Worm (Caenorhabditis elegans) whole organism, L2 larva: ENCODE data around the gene poml-1.

Experiments
- C34F6.9 ChIP-seq: fragments of 150-350 bp; optimal IDR thresholded peaks from 2 replicates; lab custom pipeline; 2014; ENCODE audit warnings: missing biosample characterization, missing genetic modification characterization
- F13H6.1 ChIP-seq: sonication (generic microtip); optimal IDR thresholded peaks from 2 replicates; lab custom pipeline; 2016; ENCODE audit warnings: missing genetic modification characterization, missing compliant biosample characterization
- R02D3.7 ChIP-seq: fragments of 150-350 bp; optimal IDR thresholded peaks from 2 replicates; lab custom pipeline; 2014; ENCODE audit warnings: missing biosample characterization, missing genetic modification characterization
- Y55F3AM.14 ChIP-seq: fragments of 200-800 bp; sonication (Bioruptor generic); optimal IDR thresholded peaks from 2 replicates; lab custom pipeline; 2018; ENCODE audit warnings: mild to moderate bottlenecking, missing genetic modification characterization, missing compliant biosample characterization
- ZK546.5 ChIP-seq: sonication (generic microtip); optimal IDR thresholded peaks from 2 replicates; lab custom pipeline; 2017; ENCODE audit warnings: missing biosample characterization, missing genetic modification characterization
- alr-1 ChIP-seq: fragments of 150-350 bp; optimal IDR thresholded peaks from 2 replicates; lab custom pipeline; 2014; ENCODE audit warnings: missing biosample characterization, missing genetic modification characterization
- aly-2 ChIP-seq: fragments of 150-350 bp; optimal IDR thresholded peaks from 2 replicates; lab custom pipeline; 2014; ENCODE audit warnings: missing biosample characterization, missing genetic modification characterization
- ama-1 ChIP-seq: fragments of 150-350 bp; optimal IDR thresholded peaks from 2 replicates; lab custom pipeline; 2018; ENCODE audit warnings: inconsistent platforms
- blmp-1 ChIP-seq: sonication (generic microtip); optimal IDR thresholded peaks from 2 replicates; lab custom pipeline; 2017; ENCODE audit warnings: missing genetic modification characterization, mild to moderate bottlenecking, missing compliant biosample characterization, antibody characterized with exemption, moderate library complexity; ENCODE audit not compliant: insufficient read depth
- ceh-16 ChIP-seq: fragments of 150-350 bp; optimal IDR thresholded peaks from 2 replicates; lab custom pipeline; 2014; ENCODE audit warnings: missing biosample characterization, missing genetic modification characterization
- ceh-82 ChIP-seq: fragments of 150-350 bp; optimal IDR thresholded peaks from 2 replicates; lab custom pipeline; 2014; ENCODE audit warnings: missing biosample characterization, missing genetic modification characterization
- crh-2 ChIP-seq: sonication (generic microtip); optimal IDR thresholded peaks from 2 replicates; lab custom pipeline; 2017; ENCODE audit warnings: missing biosample characterization, missing genetic modification characterization
- dmd-4 ChIP-seq: sonication (generic microtip); optimal IDR thresholded peaks from 2 replicates; lab custom pipeline; 2017; ENCODE audit warnings: missing biosample characterization, missing genetic modification characterization
- egl-27 ChIP-seq: sonication (generic microtip); optimal IDR thresholded peaks from 3 replicates; lab custom pipeline; 2017; ENCODE audit warnings: missing biosample characterization, missing genetic modification reagents, missing genetic modification characterization
- elt-1 ChIP-seq: fragments of 150-350 bp; optimal IDR thresholded peaks from 2 replicates; lab custom pipeline; 2014; ENCODE audit warnings: missing biosample characterization, missing genetic modification characterization
- elt-3 ChIP-seq: sonication (generic microtip); optimal IDR thresholded peaks from 2 replicates; lab custom pipeline; 2017; ENCODE audit warnings: missing biosample characterization, missing genetic modification characterization
- fos-1 ChIP-seq: fragments of 150-350 bp; optimal IDR thresholded peaks from 2 replicates; lab custom pipeline; 2014; ENCODE audit warnings: missing biosample characterization, missing genetic modification characterization
- gmeb-1 ChIP-seq: fragments of 150-350 bp; optimal IDR thresholded peaks from 2 replicates; lab custom pipeline; 2014; ENCODE audit warnings: missing biosample characterization, missing genetic modification characterization
- lin-11 ChIP-seq: fragments of 150-350 bp; sonication (generic microtip); optimal IDR thresholded peaks from 2 replicates; lab custom pipeline; 2014; ENCODE audit warnings: missing biosample characterization, missing genetic modification characterization, inconsistent platforms, mixed read lengths
- lin-13 ChIP-seq: fragments of 150-350 bp; optimal IDR thresholded peaks from 2 replicates; lab custom pipeline; 2014; ENCODE audit warnings: missing biosample characterization, missing genetic modification reagents, missing genetic modification characterization
- lin-39 ChIP-seq: fragments of 150-350 bp; optimal IDR thresholded peaks from 2 replicates; lab custom pipeline; 2014; ENCODE audit warnings: missing biosample characterization, missing genetic modification reagents, missing genetic modification characterization
- lsy-2 ChIP-seq, 2 experiments: fragments of 150-350 bp in 1 of 2; sonication (generic microtip) in 1 of 2; optimal IDR thresholded peaks; 2 replicates each; lab custom pipeline; 2014 to 2017; ENCODE audit warnings: missing biosample characterization in 2 of 2, missing genetic modification characterization in 2 of 2
- mab-5 ChIP-seq: fragments of 150-350 bp; optimal IDR thresholded peaks from 2 replicates; lab custom pipeline; 2014; ENCODE audit warnings: missing biosample characterization, missing genetic modification characterization
- mbf-1 ChIP-seq: sonication (generic microtip); optimal IDR thresholded peaks from 2 replicates; lab custom pipeline; 2017; ENCODE audit warnings: missing biosample characterization, missing genetic modification characterization
- mdl-1 ChIP-seq, 2 experiments: fragments of 150-350 bp in 1 of 2; sonication (generic microtip) in 1 of 2; optimal IDR thresholded peaks; 2 replicates each; lab custom pipeline; 2017; ENCODE audit warnings: missing biosample characterization in 2 of 2, missing genetic modification characterization in 2 of 2
- nhr-10 ChIP-seq: sonication (generic microtip); optimal IDR thresholded peaks from 2 replicates; lab custom pipeline; 2017; ENCODE audit warnings: missing biosample characterization, missing genetic modification characterization
- nhr-11 ChIP-seq: fragments of 150-350 bp; optimal IDR thresholded peaks from 2 replicates; lab custom pipeline; 2014; ENCODE audit warnings: missing biosample characterization, missing genetic modification characterization
- nhr-12 ChIP-seq: fragments of 150-350 bp; optimal IDR thresholded peaks from 2 replicates; lab custom pipeline; 2014; ENCODE audit warnings: missing biosample characterization, missing genetic modification characterization
- nhr-129 ChIP-seq: fragments of 150-350 bp; optimal IDR thresholded peaks from 2 replicates; lab custom pipeline; 2014; ENCODE audit warnings: missing biosample characterization, missing genetic modification characterization
- nhr-21 ChIP-seq: fragments of 150-350 bp; optimal IDR thresholded peaks from 2 replicates; lab custom pipeline; 2014; ENCODE audit warnings: missing biosample characterization, missing genetic modification characterization
- nhr-23 ChIP-seq: fragments of 150-350 bp; optimal IDR thresholded peaks from 2 replicates; lab custom pipeline; 2014; ENCODE audit warnings: missing biosample characterization, missing genetic modification reagents, missing genetic modification characterization
- nhr-237 ChIP-seq: fragments of 150-350 bp; optimal IDR thresholded peaks from 2 replicates; lab custom pipeline; 2014; ENCODE audit warnings: missing biosample characterization, missing genetic modification characterization
- nhr-25 ChIP-seq: fragments of 150-350 bp; sonication (generic microtip); optimal IDR thresholded peaks from 3 replicates; lab custom pipeline; 2014; ENCODE audit warnings: missing biosample characterization, missing genetic modification characterization
- nhr-6 ChIP-seq: fragments of 150-350 bp; optimal IDR thresholded peaks from 2 replicates; lab custom pipeline; 2014; ENCODE audit warnings: missing biosample characterization, missing genetic modification characterization
- nhr-77 ChIP-seq: fragments of 150-350 bp; optimal IDR thresholded peaks from 2 replicates; lab custom pipeline; 2014; ENCODE audit warnings: missing biosample characterization, missing genetic modification characterization
- peb-1 ChIP-seq: fragments of 150-350 bp; optimal IDR thresholded peaks from 2 replicates; lab custom pipeline; 2014; ENCODE audit warnings: missing biosample characterization, missing genetic modification characterization
- sem-4 ChIP-seq: fragments of 150-350 bp; optimal IDR thresholded peaks from 2 replicates; lab custom pipeline; 2014; ENCODE audit warnings: missing biosample characterization, missing genetic modification reagents, missing genetic modification characterization
- skn-1 ChIP-seq: sonication (generic microtip); optimal IDR thresholded peaks from 2 replicates; lab custom pipeline; 2017; ENCODE audit warnings: missing biosample characterization, missing genetic modification characterization
- sma-3 ChIP-seq: sonication (generic microtip); optimal IDR thresholded peaks from 2 replicates; lab custom pipeline; 2016; ENCODE audit warnings: missing genetic modification reagents, missing genetic modification characterization, missing compliant biosample characterization
- sma-9 ChIP-seq, 2 experiments: fragments of 150-350 bp in 1 of 2; sonication (generic microtip) in 1 of 2; optimal IDR thresholded peaks; 2 replicates each; lab custom pipeline; 2014 to 2016; ENCODE audit warnings: missing genetic modification characterization in 2 of 2, mild to moderate bottlenecking in 1 of 2, missing biosample characterization in 1 of 2, missing compliant biosample characterization in 1 of 2, missing genetic modification reagents in 1 of 2, moderate library complexity in 1 of 2
- snpc-4 ChIP-seq: fragments of 150-350 bp; optimal IDR thresholded peaks from 2 replicates; lab custom pipeline; 2014; ENCODE audit warnings: missing biosample characterization, missing genetic modification characterization
- unc-39 ChIP-seq: fragments of 150-350 bp; optimal IDR thresholded peaks from 2 replicates; lab custom pipeline; 2014; ENCODE audit warnings: missing biosample characterization, missing genetic modification characterization
- unc-55 ChIP-seq: fragments of 150-350 bp; sonication (generic microtip); optimal IDR thresholded peaks from 3 replicates; lab custom pipeline; 2014; ENCODE audit warnings: missing biosample characterization, missing genetic modification reagents, missing genetic modification characterization
- unc-62 ChIP-seq: fragments of 150-350 bp; optimal IDR thresholded peaks from 2 replicates; lab custom pipeline; 2014; ENCODE audit warnings: missing biosample characterization, missing genetic modification reagents, missing genetic modification characterization
- zag-1 ChIP-seq: fragments of 150-350 bp; optimal IDR thresholded peaks from 2 replicates; lab custom pipeline; 2014; ENCODE audit warnings: missing biosample characterization, missing genetic modification characterization
- ztf-1 ChIP-seq: fragments of 200-800 bp; sonication (Bioruptor generic); conservative IDR thresholded peaks from 2 replicates; pipeline ENCODE4 v1.3.6; 2022; ENCODE audit warnings: missing genetic modification characterization, missing compliant biosample characterization
- ztf-11 ChIP-seq: sonication (generic microtip); optimal IDR thresholded peaks from 2 replicates; lab custom pipeline; 2017; ENCODE audit warnings: missing biosample characterization, missing genetic modification characterization
- ztf-4 ChIP-seq: fragments of 150-350 bp; optimal IDR thresholded peaks from 2 replicates; lab custom pipeline; 2014; ENCODE audit warnings: missing biosample characterization, missing genetic modification characterization

Gene poml-1

DNA sequence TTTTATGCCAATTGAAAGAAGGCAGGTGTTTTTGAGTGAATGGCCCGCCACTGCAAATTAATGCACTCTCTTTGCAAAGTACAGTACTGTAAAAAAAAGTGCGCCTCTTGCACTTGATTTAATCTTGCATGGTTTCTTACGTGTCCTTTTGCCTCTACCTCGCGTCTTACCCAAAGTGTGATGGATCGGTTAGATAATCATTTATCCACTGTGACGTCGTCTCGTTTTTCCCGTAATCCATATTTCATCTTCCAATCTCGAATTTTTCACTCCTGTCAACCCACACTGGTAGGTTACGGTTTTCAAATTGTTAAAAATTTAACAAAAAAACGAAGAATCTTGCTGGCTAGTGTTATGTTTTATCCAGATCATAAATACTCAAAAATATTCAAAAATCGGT is 14.0 kb upstream of the poml-1 start:
- peak; percentile 71 for TF ChIP-seq sma-9 (GFP tag; optimal IDR thresholded peaks at IDR 0.05; lab: Kevin White, UChicago)
- no peak for TF ChIP-seq sma-9 (tag; optimal IDR thresholded peaks at IDR 0.05; lab: Kevin White, UChicago)
- TF ChIP-seq unc-55 (GFP tag; lab: Kevin White, UChicago) = no peak
- TF ChIP-seq ceh-16 = peak; percentile 57
- no peak for TF ChIP-seq ztf-4 (tag; lab: Kevin White, UChicago)
- peak; percentile 84 for TF ChIP-seq elt-1

DNA sequence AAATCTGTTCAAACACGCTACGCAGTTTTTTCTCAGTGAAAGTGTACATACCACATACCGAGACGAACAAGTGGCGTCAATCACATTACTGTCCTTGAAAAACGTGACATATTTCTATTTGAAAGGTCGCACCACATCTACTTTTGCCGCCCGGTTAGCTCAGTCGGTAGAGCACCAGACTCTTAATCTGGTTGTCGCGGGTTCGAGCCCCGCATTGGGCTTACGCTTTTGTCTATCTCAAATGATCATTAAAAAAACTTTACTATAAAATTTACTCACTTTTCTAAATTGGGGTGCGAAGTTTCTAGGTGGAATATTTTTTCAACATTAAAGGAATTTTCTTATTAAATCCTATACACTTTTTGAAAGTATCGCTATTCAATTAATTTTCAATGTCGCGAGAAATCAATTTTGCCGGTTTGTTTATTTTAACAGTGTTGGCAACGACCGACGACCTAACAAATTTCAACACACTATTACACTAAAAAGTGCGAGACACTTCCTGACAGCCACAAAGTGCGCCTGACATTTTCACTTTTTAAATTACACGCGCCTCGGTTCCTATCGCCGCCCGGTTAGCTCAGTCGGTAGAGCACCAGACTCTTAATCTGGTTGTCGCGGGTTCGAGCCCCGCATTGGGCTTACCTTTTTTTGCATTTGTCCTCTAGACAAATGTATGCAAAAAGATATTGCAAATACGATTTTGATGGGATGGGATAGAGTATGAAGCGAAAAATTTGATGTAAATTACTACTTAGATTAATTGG is 7.7 kb upstream of the poml-1 start:
- TF ChIP-seq nhr-21 (tag; lab: Kevin White, UChicago) (no peak), gmeb-1 (tag; lab: Kevin White, UChicago) (peak; percentile 26), F13H6.1 (tag; lab: Kevin White, UChicago) (peak; percentile 24), sma-9 (GFP tag; optimal IDR thresholded peaks at IDR 0.05; lab: Kevin White, UChicago) (peak; percentile 57), sma-9 (tag; optimal IDR thresholded peaks at IDR 0.05; lab: Kevin White, UChicago) (no peak), lin-13 (GFP tag; lab: Kevin White, UChicago) (peak; percentile 21), ztf-11 (tag; lab: Kevin White, UChicago) (no peak), C34F6.9 (no peak), zag-1 (tag; lab: Kevin White, UChicago) (no peak), egl-27 (tag; lab: Kevin White, UChicago) (no peak), nhr-23 (no peak), aly-2 (tag; lab: Kevin White, UChicago) (no peak), crh-2 (tag; lab: Kevin White, UChicago) (no peak), nhr-77 (tag; lab: Kevin White, UChicago) (no peak), snpc-4 (tag; lab: Kevin White, UChicago) (no peak), nhr-10 (no peak), sem-4 (tag; lab: Kevin White, UChicago) (no peak), lsy-2 (tag; optimal IDR thresholded peaks at IDR 0.05; lab: Kevin White, UChicago) (no peak), dmd-4 (tag; lab: Kevin White, UChicago) (no peak), R02D3.7 (tag; lab: Kevin White, UChicago) (no peak), lin-11 (tag; lab: Kevin White, UChicago) (no peak), ZK546.5 (tag; lab: Kevin White, UChicago) (no peak), blmp-1 (peak; percentile 33), unc-62 (GFP tag; lab: Kevin White, UChicago) (no peak), ztf-4 (tag; lab: Kevin White, UChicago) (no peak), nhr-237 (no peak), elt-3 (tag; lab: Kevin White, UChicago) (no peak), mbf-1 (tag; lab: Kevin White, UChicago) (no peak), elt-1 (no peak), ama-1 (lab: Kevin White, UChicago) (no peak), lin-39 (tag; lab: Kevin White, UChicago) (no peak), Y55F3AM.14 (GFP tag; lab: Kevin White, UChicago) (no peak), ceh-82 (tag; lab: Kevin White, UChicago) (no peak), nhr-129 (peak; percentile 47), skn-1 (tag; lab: Kevin White, UChicago) (no peak), unc-39 (tag; lab: Kevin White, UChicago) (no peak), sma-3 (GFP tag; lab: Kevin White, UChicago) (peak; percentile 50), unc-55 (GFP tag; lab: Kevin White, UChicago) (peak; percentile 19), nhr-25 (tag; lab: Kevin White, UChicago) (peak; percentile 48), nhr-11 (tag; lab: Kevin White, UChicago) (peak; percentile 72), ceh-16 (peak; percentile 3), fos-1 (peak; percentile 26), peb-1 (tag; lab: Kevin White, UChicago) (no peak), mab-5 (tag; lab: Kevin White, UChicago) (no peak), ztf-1 (GFP tag; lab: Robert Waterston, UW) (no peak), alr-1 (no peak), mdl-1 (tag; optimal IDR thresholded peaks at IDR 0.05; lab: Kevin White, UChicago) (no peak), nhr-6 (no peak), nhr-12 (tag; lab: Kevin White, UChicago) (no peak)
